Worm (Caenorhabditis elegans) whole organism, L4/young adult: ENCODE results near the gene srlf-34.

Source experiments
- dao-5 ChIP-seq: sonication (generic microtip); optimal IDR thresholded peaks from 2 replicates; lab custom pipeline; 2016; ENCODE audit warnings: missing genotype, missing genetic modification characterization, moderate library complexity, missing compliant biosample characterization
- him-1 ChIP-seq: sonication (generic microtip); optimal IDR thresholded peaks from 2 replicates; lab custom pipeline; 2016; ENCODE audit warnings: missing genotype, missing genetic modification reagents, missing genetic modification characterization, missing compliant biosample characterization

ce11 chrII:10315252-10315651 is 3.2 kb downstream of the srlf-34 start, which contains the start of gene idpp-8:
- TF ChIP-seq dao-5 (tag; lab: Kevin White, UChicago) = no peak
- TF ChIP-seq him-1 (tag; lab: Kevin White, UChicago) = no peak
